Worm (Caenorhabditis elegans): ENCODE data around the gene srx-4.

- TF ChIP-seq ceh-19 (GFP tag; optimal IDR thresholded peaks at IDR 0.05) (no peak), eyg-1 (tag; optimal IDR thresholded peaks at IDR 0.05) (no peak), F13H6.1 (tag; optimal IDR thresholded peaks at IDR 0.05) (no peak), unc-3 (GFP tag; conservative IDR thresholded peaks at IDR 0.05) (no peak), unc-3 (tag; optimal IDR thresholded peaks at IDR 0.05) (no peak), npax-4 (tag; optimal IDR thresholded peaks at IDR 0.05) (no peak), fkh-10 (GFP tag; optimal IDR thresholded peaks at IDR 0.05) (no peak), ama-1 (optimal IDR thresholded peaks at IDR 0.05) (peak; percentile 26), Y22D7AL.16 (tag; optimal IDR thresholded peaks at IDR 0.05) (no peak)
These were observed 31.4 kb upstream of the srx-4 start, which contains the start of gene fbxb-72 for ce11 chrV:723895-724352.
